Worm (Caenorhabditis elegans) whole organism, mixed stage, embryonic: Measurements from ENCODE around the gene gfi-3.

Experiments
- bed-3 ChIP-seq: fragments of 200-800 bp; sonication (Bioruptor generic); optimal IDR thresholded peaks from 3 replicates; lab custom pipeline; 2018; ENCODE audit warnings: mild to moderate bottlenecking, missing genetic modification characterization, moderate library complexity, missing compliant biosample characterization
- blmp-1 ChIP-seq: fragments of 150-350 bp; optimal IDR thresholded peaks from 2 replicates; lab custom pipeline; 2014; ENCODE audit warnings: missing biosample characterization, missing genetic modification characterization
- ceh-43 ChIP-seq: fragments of 200-800 bp; sonication (Bioruptor generic); optimal IDR thresholded peaks from 2 replicates; lab custom pipeline; 2018; ENCODE audit warnings: mild to moderate bottlenecking, missing genetic modification characterization, moderate library complexity, missing compliant biosample characterization
- ceh-83 ChIP-seq: fragments of 200-800 bp; sonication (Bioruptor generic); optimal IDR thresholded peaks from 2 replicates; lab custom pipeline; 2018; ENCODE audit warnings: mild to moderate bottlenecking, missing genetic modification characterization, missing compliant biosample characterization
- ces-1 ChIP-seq: fragments of 150-350 bp; optimal IDR thresholded peaks from 2 replicates; lab custom pipeline; 2014; ENCODE audit warnings: missing biosample characterization, missing genetic modification reagents, missing genetic modification characterization
- cnd-1 ChIP-seq: fragments of 200-800 bp; sonication (Bioruptor generic); optimal IDR thresholded peaks from 2 replicates; lab custom pipeline; 2018; ENCODE audit warnings: mild to moderate bottlenecking, missing genetic modification characterization, missing compliant biosample characterization
- drap-1 ChIP-seq: fragments of 200-800 bp; sonication (Bioruptor generic); optimal IDR thresholded peaks from 3 replicates; lab custom pipeline; 2018; ENCODE audit warnings: mild to moderate bottlenecking, missing genetic modification characterization, missing compliant biosample characterization
- elt-1 ChIP-seq: sonication (generic microtip); optimal IDR thresholded peaks from 2 replicates; lab custom pipeline; 2017; ENCODE audit warnings: missing genetic modification characterization, mild to moderate bottlenecking, missing compliant biosample characterization, antibody characterized with exemption, moderate library complexity, borderline replicate concordance; ENCODE audit not compliant: insufficient read depth
- elt-3 ChIP-seq: fragments of 150-350 bp; optimal IDR thresholded peaks from 2 replicates; lab custom pipeline; 2014; ENCODE audit warnings: missing biosample characterization, missing genetic modification characterization
- flh-1 ChIP-seq: fragments of 200-800 bp; sonication (Bioruptor generic); optimal IDR thresholded peaks from 2 replicates; lab custom pipeline; 2018; ENCODE audit warnings: mild to moderate bottlenecking, missing genetic modification characterization, moderate library complexity, missing compliant biosample characterization
- ham-2 ChIP-seq: fragments of 200-800 bp; sonication (Bioruptor generic); optimal IDR thresholded peaks from 2 replicates; lab custom pipeline; 2018; ENCODE audit warnings: mild to moderate bottlenecking, missing genetic modification characterization, missing compliant biosample characterization
- hlh-1 ChIP-seq: fragments of 150-350 bp; optimal IDR thresholded peaks from 2 replicates; lab custom pipeline; 2014; ENCODE audit warnings: missing biosample characterization, missing genetic modification reagents, missing genetic modification characterization
- lin-32 ChIP-seq: fragments of 200-800 bp; sonication (Bioruptor generic); optimal IDR thresholded peaks from 2 replicates; lab custom pipeline; 2018; ENCODE audit warnings: mild to moderate bottlenecking, missing genetic modification characterization, missing compliant biosample characterization
- lsy-2 ChIP-seq: fragments of 150-350 bp; optimal IDR thresholded peaks from 2 replicates; lab custom pipeline; 2014; ENCODE audit warnings: missing biosample characterization, missing genetic modification characterization
- mab-5 ChIP-seq: fragments of 150-350 bp; optimal IDR thresholded peaks from 2 replicates; lab custom pipeline; 2014; ENCODE audit warnings: missing biosample characterization, missing genetic modification characterization
- mep-1 ChIP-seq: fragments of 150-350 bp; optimal IDR thresholded peaks from 2 replicates; lab custom pipeline; 2017; ENCODE audit warnings: missing biosample characterization, missing genetic modification reagents, missing genetic modification characterization, inconsistent platforms
- nhr-2 ChIP-seq: fragments of 150-350 bp; optimal IDR thresholded peaks from 2 replicates; lab custom pipeline; 2014; ENCODE audit warnings: missing biosample characterization, missing genetic modification characterization
- nhr-237 ChIP-seq: fragments of 150-350 bp; optimal IDR thresholded peaks from 2 replicates; lab custom pipeline; 2014; ENCODE audit warnings: missing biosample characterization, missing genetic modification characterization
- nhr-28 ChIP-seq: fragments of 150-350 bp; optimal IDR thresholded peaks from 2 replicates; lab custom pipeline; 2014; ENCODE audit warnings: missing biosample characterization, missing genetic modification characterization
- nhr-76 ChIP-seq: sonication (generic microtip); optimal IDR thresholded peaks from 2 replicates; lab custom pipeline; 2017; ENCODE audit warnings: missing biosample characterization, missing genetic modification characterization
- snpc-4 ChIP-seq: fragments of 150-350 bp; optimal IDR thresholded peaks from 2 replicates; lab custom pipeline; 2014; ENCODE audit warnings: missing biosample characterization, missing genetic modification characterization
- sptf-1 ChIP-seq: sonication (generic microtip); optimal IDR thresholded peaks from 2 replicates; lab custom pipeline; 2017; ENCODE audit warnings: mild to moderate bottlenecking, missing genetic modification characterization, moderate library complexity, missing compliant biosample characterization
- tbx-8 ChIP-seq: fragments of 200-800 bp; sonication (Bioruptor generic); optimal IDR thresholded peaks from 2 replicates; lab custom pipeline; 2018; ENCODE audit warnings: mild to moderate bottlenecking, missing genetic modification characterization, moderate library complexity, missing compliant biosample characterization
- unc-39 ChIP-seq: fragments of 150-350 bp; optimal IDR thresholded peaks from 2 replicates; lab custom pipeline; 2014; ENCODE audit warnings: missing biosample characterization, missing genetic modification characterization
- unc-62 ChIP-seq: fragments of 150-350 bp; optimal IDR thresholded peaks from 2 replicates; lab custom pipeline; 2014; ENCODE audit warnings: missing biosample characterization, missing genetic modification reagents, missing genetic modification characterization
- zip-8 ChIP-seq: fragments of 150-350 bp; optimal IDR thresholded peaks from 2 replicates; lab custom pipeline; 2014; ENCODE audit warnings: missing biosample characterization, missing genetic modification characterization
- ztf-11 ChIP-seq: fragments of 150-350 bp; optimal IDR thresholded peaks from 2 replicates; lab custom pipeline; 2014; ENCODE audit warnings: missing biosample characterization, missing genetic modification characterization

The gfi-3 gene

DNA sequence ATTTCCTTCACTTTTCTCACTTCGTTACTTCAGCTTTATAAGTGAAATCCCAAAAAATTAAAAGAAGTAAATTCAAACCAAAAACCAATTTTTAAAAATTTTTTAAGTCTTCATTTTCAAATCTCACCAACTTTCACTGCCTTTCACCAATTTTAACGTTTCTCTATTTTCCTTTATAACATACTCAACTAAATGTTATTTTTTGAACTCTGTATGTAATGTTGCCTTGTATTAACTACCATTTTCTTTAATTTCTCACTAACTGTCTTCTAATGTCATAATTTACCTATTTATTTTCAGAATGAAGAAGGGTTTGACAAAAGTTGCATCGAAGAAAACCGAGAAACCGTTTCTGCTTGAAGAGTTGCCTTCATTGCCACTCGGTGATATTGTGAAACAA is 35.7 kb upstream of the gfi-3 start, which contains the start of gene F23D12.4:
TSS of gene F23D12.4 (plus strand) at position 301 of the 400 bp plus-strand sequence.
- TF ChIP-seq nhr-28 (tag; lab: Kevin White, UChicago): no peak
- no peak for TF ChIP-seq flh-1
- TF ChIP-seq ham-2 (GFP tag; lab: Kevin White, UChicago): no peak
- TF ChIP-seq nhr-76 (tag; lab: Kevin White, UChicago): no peak
- no peak for TF ChIP-seq mab-5
- no peak for TF ChIP-seq unc-62 (GFP tag; lab: Kevin White, UChicago)
- no peak for TF ChIP-seq mep-1 (tag; lab: Kevin White, UChicago)
- TF ChIP-seq ztf-11 (tag; lab: Kevin White, UChicago): no peak
- TF ChIP-seq nhr-2 (tag; lab: Kevin White, UChicago): no peak

DNA sequence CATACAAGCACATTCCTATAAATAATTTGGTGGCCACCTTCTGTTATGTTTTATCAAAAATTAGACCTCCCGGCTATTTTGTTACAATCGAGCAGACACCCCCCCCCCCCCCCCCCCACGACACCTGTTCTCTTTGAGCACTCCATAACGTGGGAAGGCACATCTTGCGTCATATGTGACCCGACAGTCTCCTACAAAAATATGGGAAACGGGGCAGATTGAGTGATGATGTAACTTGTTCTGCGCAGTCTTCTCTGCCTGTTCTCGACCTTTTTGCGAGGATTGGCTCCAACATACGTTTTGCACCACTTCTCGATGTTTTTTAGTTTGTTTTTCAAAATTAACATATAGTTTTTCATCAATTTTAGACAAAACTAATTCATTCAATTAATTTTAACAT is 32.9 kb upstream of the gfi-3 start:
- peak; percentile 88 for TF ChIP-seq zip-8 (tag; lab: Kevin White, UChicago)
- peak; percentile 54 for TF ChIP-seq nhr-2 (tag; lab: Kevin White, UChicago)
- peak; percentile 33 for TF ChIP-seq hlh-1 (tag; lab: Kevin White, UChicago)
- no peak for TF ChIP-seq blmp-1
- no peak for TF ChIP-seq snpc-4 (tag; lab: Kevin White, UChicago)
- TF ChIP-seq cnd-1 (tag; lab: Kevin White, UChicago): peak; percentile 52

DNA sequence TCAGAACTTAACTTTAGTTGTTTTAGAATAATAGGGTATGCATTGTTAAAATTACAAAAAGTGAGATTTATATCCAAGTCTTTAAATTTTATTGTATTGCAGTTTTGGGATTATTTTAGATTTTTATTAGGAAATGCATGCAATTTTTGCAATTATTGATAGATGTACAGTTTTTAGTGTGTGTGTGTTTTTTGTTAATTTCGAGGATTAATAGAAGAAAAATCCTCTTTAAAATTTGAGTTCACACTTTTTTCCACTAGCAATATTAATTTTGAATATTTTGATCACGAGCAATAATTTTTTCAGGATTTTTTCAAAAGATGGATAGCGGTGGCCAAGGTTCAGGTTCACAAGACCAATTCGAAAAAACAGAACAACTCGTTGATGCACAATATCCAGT is 32.5 kb upstream of the gfi-3 start, which contains the start of gene jmjd-3.2:
TSS of gene jmjd-3.2 (plus strand) at position 301 of the 400 bp plus-strand sequence.
- TF ChIP-seq drap-1 (GFP tag; lab: Kevin White, UChicago) (no peak), nhr-2 (tag; lab: Kevin White, UChicago) (no peak), sptf-1 (tag; lab: Kevin White, UChicago) (no peak)

DNA sequence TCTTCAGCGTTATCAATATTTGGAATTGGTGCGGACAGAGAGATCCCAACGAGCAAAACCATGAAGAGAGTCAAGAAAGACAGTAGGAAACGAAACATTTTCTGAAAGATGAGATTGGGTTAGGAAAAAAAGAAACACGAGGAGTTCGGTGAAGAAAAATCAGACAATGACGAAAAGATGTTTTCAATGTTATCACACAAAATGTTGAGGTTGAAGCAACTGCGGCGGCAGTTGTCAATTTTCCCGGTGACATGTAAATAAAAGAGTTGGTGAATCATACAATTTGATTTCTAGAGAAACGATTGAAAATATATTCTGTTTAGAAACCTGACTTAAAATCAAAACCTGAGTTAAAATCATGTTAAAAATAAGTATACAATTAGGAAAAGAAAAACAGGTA is 26.6 kb upstream of the gfi-3 start, which contains the start of gene F23D12.7:
TSS of gene F23D12.7 (minus strand) at position 101 of the 400 bp plus-strand sequence.
- TF ChIP-seq elt-1 (tag; lab: Kevin White, UChicago): no peak
- TF ChIP-seq snpc-4 (tag; lab: Kevin White, UChicago): no peak
- TF ChIP-seq hlh-1 (tag; lab: Kevin White, UChicago): peak; percentile 52

DNA sequence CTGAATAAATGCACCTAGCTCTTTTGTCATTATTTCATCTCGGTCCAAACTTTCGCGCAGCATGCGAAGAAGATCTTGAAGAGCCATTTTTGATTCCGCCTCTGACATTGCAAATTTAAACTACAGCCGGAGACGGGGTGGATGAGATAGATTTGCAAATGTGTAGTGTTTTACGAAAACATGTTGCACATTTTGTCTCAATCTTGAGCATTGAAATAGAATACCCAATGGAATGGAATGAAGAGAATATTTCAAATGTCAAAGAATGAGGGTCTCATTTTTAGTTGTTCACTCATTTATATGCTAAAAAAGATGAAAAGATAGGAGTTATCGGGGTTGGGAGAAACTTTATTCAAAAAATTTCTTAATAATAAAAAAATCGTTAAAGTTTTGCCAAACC is 25.0 kb upstream of the gfi-3 start, which contains the start of gene Y66C5A.1:
TSS of gene Y66C5A.1 (minus strand) at position 101 of the 400 bp plus-strand sequence.
- TF ChIP-seq unc-39: no peak
- no peak for TF ChIP-seq hlh-1 (tag; lab: Kevin White, UChicago)
- no peak for TF ChIP-seq nhr-2 (tag; lab: Kevin White, UChicago)
- no peak for TF ChIP-seq unc-62 (GFP tag; lab: Kevin White, UChicago)
- TF ChIP-seq ztf-11 (tag; lab: Kevin White, UChicago): no peak
- no peak for TF ChIP-seq ceh-43 (GFP tag; lab: Kevin White, UChicago)

DNA sequence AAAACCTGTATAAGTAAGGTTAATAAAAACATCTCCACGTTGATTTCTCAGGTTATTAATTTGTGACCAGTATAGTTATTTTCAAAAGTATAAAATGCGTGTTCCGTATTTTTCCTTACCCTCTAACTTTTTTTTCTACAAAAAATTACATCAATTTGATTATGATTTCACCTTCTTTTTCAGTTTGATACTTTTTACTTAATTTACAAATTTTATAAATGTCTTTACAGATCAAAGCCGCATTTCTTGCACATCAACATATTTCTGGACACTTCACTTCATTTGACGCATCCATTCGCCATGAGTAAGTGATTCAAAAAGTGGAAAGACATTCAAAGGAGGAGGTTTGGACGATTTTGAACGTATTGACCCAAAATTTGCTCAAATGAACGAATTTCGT is 20.0 kb upstream of the gfi-3 start, which contains the start of gene Y66C5A.2:
TSS of gene Y66C5A.2 (plus strand) at position 301 of the 400 bp plus-strand sequence.
- TF ChIP-seq ceh-83 (GFP tag; lab: Kevin White, UChicago) (no peak), unc-39 (no peak), elt-3 (tag; lab: Kevin White, UChicago) (no peak), nhr-28 (tag; lab: Kevin White, UChicago) (no peak), lsy-2 (tag; lab: Kevin White, UChicago) (no peak), bed-3 (GFP tag; lab: Kevin White, UChicago) (no peak), snpc-4 (tag; lab: Kevin White, UChicago) (no peak), blmp-1 (no peak), mab-5 (no peak), tbx-8 (no peak), lin-32 (GFP tag; lab: Kevin White, UChicago) (no peak)
- TF ChIP-seq, all 35 proteins: peak for 0

DNA sequence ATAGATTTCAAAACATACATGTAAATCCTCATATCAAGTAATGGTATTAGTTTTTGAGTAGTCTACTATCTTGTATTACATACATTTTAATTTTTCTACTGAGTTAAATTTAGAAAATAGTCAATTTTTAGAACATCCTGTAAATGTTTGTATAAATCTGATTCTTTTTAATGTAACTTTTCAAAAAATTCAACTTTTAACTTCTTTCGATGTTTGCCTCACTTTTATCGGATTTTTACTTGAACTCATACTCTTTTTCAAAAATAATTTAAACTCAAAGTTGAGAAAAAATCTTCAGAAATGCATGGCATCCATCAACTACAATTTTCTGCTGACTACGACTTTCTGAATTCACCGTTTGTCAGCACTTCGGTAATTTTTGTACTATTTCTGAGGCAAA is 15.9 kb upstream of the gfi-3 start, which contains the start of gene M163.7:
TSS of gene M163.7 (plus strand) at position 301 of the 400 bp plus-strand sequence.
- TF ChIP-seq snpc-4 (tag; lab: Kevin White, UChicago) (no peak), ces-1 (no peak), nhr-76 (tag; lab: Kevin White, UChicago) (no peak), nhr-237 (tag; lab: Kevin White, UChicago) (no peak), nhr-2 (tag; lab: Kevin White, UChicago) (no peak), hlh-1 (tag; lab: Kevin White, UChicago) (no peak), drap-1 (GFP tag; lab: Kevin White, UChicago) (no peak), ztf-11 (tag; lab: Kevin White, UChicago) (no peak)
